Worm (Caenorhabditis elegans): ENCODE results near the gene B0457.2.

Gene B0457.2

ce11 chrII:8877032-8877985 lies 49.0 kb downstream of the B0457.2 start (continued):
- TF ChIP-seq gei-8 (GFP tag; optimal IDR thresholded peaks at IDR 0.05) (no peak), unc-62 (GFP tag; optimal IDR thresholded peaks at IDR 0.05 in 1 of 2) (peak in 1 of 2 experiments; percentile 51), unc-62 (tag; optimal IDR thresholded peaks at IDR 0.05) (no peak), mxl-3 (GFP tag; optimal IDR thresholded peaks at IDR 0.05) (no peak), dmd-9 (GFP tag; IDR thresholded peaks at IDR 0.05) (no peak), ceh-62 (tag; optimal IDR thresholded peaks at IDR 0.05) (no peak), ctbp-1 (GFP tag; IDR thresholded peaks at IDR 0.05) (no peak), mes-2 (tag; optimal IDR thresholded peaks at IDR 0.05; ENCODE audit: poor library complexity, severe bottlenecking) (no peak), spr-3 (GFP tag; optimal IDR thresholded peaks at IDR 0.05) (no peak), zfp-2 (tag; optimal IDR thresholded peaks at IDR 0.05) (no peak), daf-8 (GFP tag; IDR thresholded peaks at IDR 0.05) (no peak), tra-1 (GFP tag; IDR thresholded peaks at IDR 0.05) (no peak), nhr-6 (tag; optimal IDR thresholded peaks at IDR 0.05) (no peak), set-16 (GFP tag; IDR thresholded peaks at IDR 0.05) (peak; percentile 44; the same call in 1 of the 2 replicates), F37D6.2 (tag; optimal IDR thresholded peaks at IDR 0.05) (no peak), snpc-4 (tag; optimal IDR thresholded peaks at IDR 0.05) (peak; percentile 34), F49E8.2 (tag; optimal IDR thresholded peaks at IDR 0.05; ENCODE audit: borderline replicate concordance) (peak; percentile 55), F26F4.8 (GFP tag; conservative IDR thresholded peaks at IDR 0.05) (no peak), ZK337.2 (GFP tag; IDR thresholded peaks at IDR 0.05) (no peak), egl-43 (GFP tag; IDR thresholded peaks at IDR 0.05) (0 out of 2 replicates have a peak, but pooled peaks have one; percentile 37), madf-5 (GFP tag; IDR thresholded peaks at IDR 0.05) (no peak), attf-4 (tag; optimal IDR thresholded peaks at IDR 0.05) (no peak), daf-19 (GFP tag; conservative IDR thresholded peaks at IDR 0.05) (no peak), unc-130 (GFP tag; optimal IDR thresholded peaks at IDR 0.05) (peak; percentile 13), pha-4 (GFP tag; IDR thresholded peaks at IDR 0.05) (no peak), pha-4 (tag; optimal IDR thresholded peaks at IDR 0.05) (no peak), nhr-77 (tag; optimal IDR thresholded peaks at IDR 0.05) (no peak)
